Worm (Caenorhabditis elegans) whole organism, dauer: ENCODE measurements around the gene Y51B9A.8.

Source experiments
- unc-62 ChIP-seq: sonication (generic microtip); optimal IDR thresholded peaks from 2 replicates; lab custom pipeline; 2017; ENCODE audit warnings: missing biosample characterization, missing genetic modification reagents, missing genetic modification characterization

The Y51B9A.8 gene

DNA sequence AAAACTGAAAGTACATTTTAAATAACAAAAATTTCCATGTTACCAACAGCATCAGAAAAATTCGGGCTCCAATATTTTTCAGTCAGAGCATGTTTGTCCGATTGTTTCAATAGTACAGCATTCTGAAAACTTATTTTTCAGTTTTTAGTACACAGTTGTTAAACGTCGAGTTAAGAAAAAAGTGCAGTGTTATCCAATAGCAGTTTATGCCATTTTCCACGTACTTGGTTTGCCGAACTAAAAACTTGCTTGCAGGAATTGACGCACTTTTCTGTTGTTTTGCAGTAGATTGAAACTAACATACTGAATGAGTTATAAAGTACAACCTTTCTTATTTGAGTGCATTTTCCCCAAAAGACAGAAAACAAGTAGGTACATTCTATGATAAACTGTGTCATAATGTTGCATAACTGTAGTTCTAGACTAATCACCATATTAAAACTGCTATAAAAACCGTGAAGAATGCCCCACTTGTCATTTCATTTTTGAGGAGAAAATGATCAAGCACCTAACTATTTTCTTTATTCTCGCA lies at the start of gene Y51B9A.8, which contains the start of gene Y51B9A.14:
Gene Y51B9A.8 (plus strand): TSS at position 482 of the 532 bp plus-strand sequence.
Gene Y51B9A.14 (minus strand): TSS at position 101 of the 532 bp plus-strand sequence.
- TF ChIP-seq unc-62 (GFP tag; lab: Kevin White, UChicago) = no peak

DNA sequence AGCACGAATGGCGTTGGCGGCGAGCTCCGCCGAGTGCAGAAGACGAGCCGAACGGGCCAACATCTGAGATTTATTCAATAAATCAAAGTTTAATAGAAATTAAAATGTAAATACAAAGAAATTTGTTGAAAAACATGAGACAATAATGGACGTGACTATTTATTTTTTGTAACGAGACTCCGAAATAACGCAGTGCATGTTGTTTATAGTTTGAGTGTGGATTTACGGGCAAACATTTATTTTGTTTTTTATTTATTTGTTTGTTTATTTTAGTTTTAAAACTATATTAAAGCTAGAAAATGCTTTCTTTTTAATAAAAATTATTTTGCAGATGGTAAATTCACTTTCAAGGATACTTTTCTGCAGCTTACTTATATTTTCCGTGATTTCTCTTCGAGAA lies 46.0 kb upstream of the Y51B9A.8 start, which contains the start of the genes sdhb-1 and cup-15:
Gene sdhb-1 (minus strand): TSS at position 63 of the 400 bp plus-strand sequence.
Gene cup-15 (plus strand): TSS at position 332 of the 400 bp plus-strand sequence.
- TF ChIP-seq unc-62 (GFP tag; lab: Kevin White, UChicago) = no peak

- TF ChIP-seq unc-62 (GFP tag; lab: Kevin White, UChicago) = no peak
These were observed 41.9 kb upstream of the Y51B9A.8 start for ce11 chrII:9356723-9357122.

ce11 chrII:9358230-9358629 lies 40.4 kb upstream of the Y51B9A.8 start, which contains the start of gene mel-11:
mel-11 (plus strand) TSS chrII:9358530.
- no peak for TF ChIP-seq unc-62 (GFP tag; lab: Kevin White, UChicago)

DNA sequence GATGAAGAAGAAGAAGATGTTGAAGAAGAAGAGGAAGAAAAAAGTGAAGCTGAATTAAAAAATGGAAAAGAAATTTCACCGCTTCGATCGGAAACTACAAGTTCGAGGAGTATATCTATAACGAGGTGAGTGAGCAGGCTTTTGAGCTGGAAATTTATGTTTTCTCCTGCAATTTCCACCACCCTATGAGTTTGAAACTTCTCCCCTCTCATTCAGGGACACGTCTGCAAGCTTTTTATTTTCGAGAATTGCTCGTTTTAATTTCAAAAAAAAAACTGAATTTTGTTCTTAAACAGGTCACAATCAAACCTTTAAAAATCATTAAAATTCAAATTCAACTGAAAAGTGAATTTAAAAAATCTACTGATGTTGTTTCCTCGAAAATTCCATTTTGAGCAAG lies 36.4 kb upstream of the Y51B9A.8 start:
- no peak for TF ChIP-seq unc-62 (GFP tag; lab: Kevin White, UChicago)

DNA sequence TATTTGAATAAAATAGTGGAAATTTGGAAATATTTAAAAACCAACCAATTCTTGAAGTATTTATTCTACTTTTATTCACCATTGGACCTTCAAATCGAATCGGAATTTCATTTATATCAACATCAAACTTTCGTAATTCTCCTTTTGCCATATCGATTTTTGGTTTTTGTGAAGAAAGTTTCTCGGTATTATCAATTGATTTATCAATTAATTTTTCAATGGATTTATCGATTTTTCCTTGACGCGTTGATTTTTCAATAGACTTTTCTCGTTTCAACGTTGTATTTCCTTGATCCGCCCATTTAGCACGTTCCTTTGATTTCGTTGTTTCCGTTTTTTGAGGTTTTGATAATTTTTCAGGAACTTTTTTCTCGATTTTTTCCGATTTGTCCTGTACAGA lies 29.3 kb upstream of the Y51B9A.8 start:
- TF ChIP-seq unc-62 (GFP tag; lab: Kevin White, UChicago) = no peak

DNA sequence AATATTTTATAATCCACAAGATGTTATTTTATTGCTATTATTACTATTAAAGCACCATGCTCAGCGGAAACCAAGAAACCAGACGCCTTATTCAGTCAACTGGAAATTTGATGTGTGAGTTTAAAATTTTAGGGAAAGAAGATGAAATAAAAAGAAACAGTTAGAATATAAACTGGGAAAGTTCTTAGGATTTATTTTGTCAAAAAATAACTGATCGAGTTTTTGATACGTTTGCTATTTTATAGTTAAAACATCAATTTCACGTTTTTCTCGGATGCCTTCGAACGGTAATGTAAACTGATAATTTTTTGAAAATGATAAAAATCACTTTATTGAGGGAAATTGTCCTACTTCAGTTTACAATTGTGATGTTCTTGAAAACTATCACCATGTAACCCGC lies 26.3 kb upstream of the Y51B9A.8 start, which contains the start of gene C06C3.3:
Gene C06C3.3 (minus strand): TSS at position 101 of the 400 bp plus-strand sequence.
- no peak for TF ChIP-seq unc-62 (GFP tag; lab: Kevin White, UChicago)

ce11 chrII:9372991-9373390 lies 25.7 kb upstream of the Y51B9A.8 start, which contains the start of gene C06C3.4:
C06C3.4 (plus strand) TSS chrII:9373291.
- no peak for TF ChIP-seq unc-62 (GFP tag; lab: Kevin White, UChicago)

DNA sequence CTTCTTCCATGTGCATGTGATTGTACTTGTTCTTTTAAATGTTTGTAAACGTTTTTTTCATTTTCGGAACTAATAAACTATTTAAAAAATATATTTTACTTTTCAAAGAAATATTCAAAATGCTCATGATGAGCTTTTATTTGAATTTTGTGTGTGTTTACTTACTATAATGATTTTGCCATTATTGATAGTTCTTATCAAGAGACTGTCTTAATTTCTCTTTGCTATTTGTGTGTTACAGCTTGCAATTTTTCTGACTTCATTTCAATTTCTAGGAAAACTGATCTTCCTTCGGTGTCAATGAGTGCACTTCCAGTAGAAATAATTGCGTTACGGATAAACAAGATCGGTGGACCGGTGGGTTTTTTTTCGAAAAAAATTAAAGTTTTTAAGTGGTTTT lies 23.8 kb upstream of the Y51B9A.8 start, which contains the start of gene C06C3.12:
Gene C06C3.12 (plus strand): TSS at position 301 of the 400 bp plus-strand sequence.
- TF ChIP-seq unc-62 (GFP tag; lab: Kevin White, UChicago) = no peak

DNA sequence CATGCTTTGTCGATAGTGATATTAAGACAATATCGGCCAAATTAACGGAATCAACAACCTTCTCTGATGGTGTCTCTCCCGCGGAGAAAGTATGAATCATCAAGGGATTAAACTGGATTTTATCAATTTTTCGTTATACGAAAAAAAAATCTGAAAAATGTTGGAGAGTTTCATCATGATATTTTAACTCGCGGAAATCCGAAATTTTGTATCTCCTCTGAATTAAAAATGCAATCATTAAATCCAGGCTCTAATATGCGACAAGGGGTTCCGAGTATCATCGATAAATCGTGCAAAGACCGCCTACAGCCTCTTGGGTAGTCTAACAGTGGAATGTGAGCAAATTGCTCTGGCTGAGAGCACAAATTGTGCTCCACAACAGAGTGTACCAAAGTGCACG lies 21.5 kb upstream of the Y51B9A.8 start, which contains the start of gene C06C3.10:
Gene C06C3.10 (minus strand): TSS at position 101 of the 400 bp plus-strand sequence.
- no peak for TF ChIP-seq unc-62 (GFP tag; lab: Kevin White, UChicago)

DNA sequence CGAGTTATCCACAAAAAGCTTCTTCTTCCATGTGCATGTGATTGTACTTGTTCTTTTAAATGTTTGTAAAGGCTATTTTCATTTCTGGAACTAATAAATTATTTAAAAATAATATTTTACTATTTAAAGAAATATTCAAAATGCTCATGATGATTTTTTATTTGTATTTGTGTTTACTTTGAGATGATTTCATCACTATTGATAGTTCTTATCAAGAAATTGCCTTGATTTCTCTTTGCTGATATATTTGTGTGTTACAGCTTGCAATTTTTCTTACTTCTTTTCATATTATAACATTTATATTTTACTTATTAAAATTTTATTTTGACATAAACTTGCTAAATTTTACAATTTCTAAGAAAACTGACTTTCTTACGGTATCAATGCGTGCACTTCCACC lies 20.5 kb upstream of the Y51B9A.8 start:
- TF ChIP-seq unc-62 (GFP tag; lab: Kevin White, UChicago) = no peak

DNA sequence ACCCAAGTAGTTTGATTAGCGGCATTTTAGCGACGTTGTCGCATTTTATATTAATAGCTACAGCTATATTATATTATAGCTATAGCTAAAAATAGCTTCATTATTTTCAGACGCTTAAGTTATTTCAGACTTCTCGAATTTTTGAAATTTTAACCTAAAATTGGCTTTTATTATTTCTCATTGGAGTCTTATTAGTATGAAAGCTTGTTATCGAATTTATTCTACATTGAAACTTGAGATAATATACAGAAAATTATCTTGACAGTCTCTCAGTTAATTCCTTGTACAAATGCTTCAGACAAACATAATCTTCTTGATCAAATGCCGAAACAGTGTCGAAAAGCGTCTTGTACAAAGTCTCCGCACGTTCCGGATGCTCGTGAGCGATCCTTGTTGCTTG lies 18.9 kb upstream of the Y51B9A.8 start, which contains the start of gene srh-48:
Gene srh-48 (plus strand): TSS at position 301 of the 400 bp plus-strand sequence.
- no peak for TF ChIP-seq unc-62 (GFP tag; lab: Kevin White, UChicago)

- no peak for TF ChIP-seq unc-62 (GFP tag; lab: Kevin White, UChicago)
These were observed 13.4 kb upstream of the Y51B9A.8 start, which contains the start of gene C06C3.7 for ce11 chrII:9385241-9385640. C06C3.7 (plus strand) TSS chrII:9385541.

- no peak for TF ChIP-seq unc-62 (GFP tag; lab: Kevin White, UChicago)
These were observed 5.9 kb upstream of the Y51B9A.8 start, which contains the start of gene lido-17 for ce11 chrII:9392724-9393123. lido-17 (minus strand) TSS chrII:9392824.

DNA sequence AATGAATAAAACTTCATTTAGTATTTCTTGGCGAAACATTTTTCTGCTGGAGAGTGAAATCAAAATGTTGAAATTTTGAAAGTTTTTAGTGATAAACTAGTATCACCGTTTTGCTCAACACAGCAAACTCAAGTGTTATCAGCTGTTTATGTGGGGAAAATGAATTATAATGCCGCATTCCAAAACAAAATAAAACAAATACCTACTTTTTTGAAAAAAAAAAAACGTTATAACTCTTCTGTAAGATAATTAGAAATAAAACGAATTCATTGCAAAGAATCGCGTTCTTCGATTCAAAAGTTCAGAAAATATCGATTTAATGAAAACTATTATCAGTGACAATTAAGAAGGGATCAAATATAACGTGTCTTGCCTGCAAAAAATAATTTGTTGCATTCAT lies 1.2 kb upstream of the Y51B9A.8 start, which contains the start of gene Y51B9A.9:
Gene Y51B9A.9 (minus strand): TSS at position 101 of the 400 bp plus-strand sequence.
- no peak for TF ChIP-seq unc-62 (GFP tag; lab: Kevin White, UChicago)

- TF ChIP-seq unc-62 (GFP tag; lab: Kevin White, UChicago) = no peak
These were observed 1.1 kb downstream of the Y51B9A.8 start, which contains the start of gene Y51B9A.7 for ce11 chrII:9399746-9400145. Y51B9A.7 (plus strand) TSS chrII:9400046.
